Worm (Caenorhabditis elegans) whole organism, L1 larva: Measurements from ENCODE around the gene idpb-3.
"Not testable (repeated sequence)": the region's sequence is repeated elsewhere in the genome, so short reads cannot be mapped to it uniquely, and the experiment has no call there.

Experiments
- C04F5.9 ChIP-seq: sonication (generic microtip); optimal IDR thresholded peaks from 2 replicates; lab custom pipeline; 2016; ENCODE audit warnings: missing genetic modification characterization, missing compliant biosample characterization
- C34B4.2 ChIP-seq: sonication (generic microtip); optimal IDR thresholded peaks from 2 replicates; lab custom pipeline; 2017; ENCODE audit warnings: mild to moderate bottlenecking, missing genetic modification characterization, missing compliant biosample characterization
- Y116A8C.19 ChIP-seq: sonication (generic microtip); optimal IDR thresholded peaks from 2 replicates; lab custom pipeline; 2016; ENCODE audit warnings: missing compliant biosample characterization, missing genetic modification characterization, borderline replicate concordance
- aha-1 ChIP-seq: fragments of 150-350 bp; optimal IDR thresholded peaks from 2 replicates; lab custom pipeline; 2014; ENCODE audit warnings: missing biosample characterization, missing genetic modification characterization
- ama-1 ChIP-seq: fragments of 150-350 bp; optimal IDR thresholded peaks from 2 replicates; lab custom pipeline; 2014
- blmp-1 ChIP-seq: fragments of 150-350 bp; optimal IDR thresholded peaks from 2 replicates; lab custom pipeline; 2014; ENCODE audit warnings: missing biosample characterization, missing genetic modification characterization
- ceh-88 ChIP-seq: fragments of 200-800 bp; sonication (Bioruptor generic); IDR thresholded peaks from 2 replicates; pipeline ENCODE4 v1.3.6; 2022; ENCODE audit warnings: missing genetic modification characterization, missing compliant biosample characterization
- dpl-1 ChIP-seq, 3 experiments: fragments of 150-350 bp in 2 of 3; sonication (generic microtip) in 1 of 3; optimal IDR thresholded peaks; 2 replicates each; lab custom pipeline; 2014 to 2017; ENCODE audit warnings: missing biosample characterization in 3 of 3, missing genetic modification characterization in 3 of 3, missing genetic modification reagents in 3 of 3
- dsc-1 ChIP-seq: sonication (generic microtip); optimal IDR thresholded peaks from 2 replicates; lab custom pipeline; 2016; ENCODE audit warnings: mild to moderate bottlenecking, missing genetic modification characterization, missing compliant biosample characterization
- efl-1 ChIP-seq, 4 experiments: fragments of 150-350 bp; optimal IDR thresholded peaks in 3 of 4; peaks in 1 of 4; 1 replicate in 1 of 4; 2 replicates in 3 of 4; lab custom pipeline; 2014; ENCODE audit warnings: missing biosample characterization in 2 of 4, missing genetic modification characterization in 2 of 4, missing genetic modification reagents in 2 of 4
- efl-3 ChIP-seq: fragments of 200-800 bp; sonication (Bioruptor generic); optimal IDR thresholded peaks from 2 replicates; lab custom pipeline; 2018; ENCODE audit warnings: mild to moderate bottlenecking, missing genetic modification characterization, missing compliant biosample characterization
- egl-13 ChIP-seq: sonication (generic microtip); optimal IDR thresholded peaks from 2 replicates; lab custom pipeline; 2016; ENCODE audit warnings: missing genotype, missing genetic modification reagents, missing genetic modification characterization, missing compliant biosample characterization
- elt-2 ChIP-seq: sonication (generic microtip); optimal IDR thresholded peaks from 2 replicates; lab custom pipeline; 2016; ENCODE audit warnings: missing genetic modification characterization, mild to moderate bottlenecking, inconsistent platforms, missing compliant biosample characterization, missing genetic modification reagents
- fkh-10 ChIP-seq: sonication (generic microtip); optimal IDR thresholded peaks from 2 replicates; lab custom pipeline; 2017; ENCODE audit warnings: missing biosample characterization, missing genetic modification reagents, missing genetic modification characterization
- fkh-4 ChIP-seq: sonication (generic microtip); optimal IDR thresholded peaks from 2 replicates; lab custom pipeline; 2016; ENCODE audit warnings: missing compliant biosample characterization, missing genetic modification characterization, borderline replicate concordance
- fkh-8 ChIP-seq: sonication (generic microtip); optimal IDR thresholded peaks from 2 replicates; lab custom pipeline; 2016; ENCODE audit warnings: mild to moderate bottlenecking, missing genetic modification characterization, missing compliant biosample characterization
- grh-1 ChIP-seq: fragments of 200-800 bp; sonication (Bioruptor generic); IDR thresholded peaks from 2 replicates; pipeline ENCODE4 v1.3.6; 2022; ENCODE audit warnings: missing genetic modification reagents, missing genetic modification characterization, missing compliant biosample characterization
- hlh-4 ChIP-seq: sonication (generic microtip); optimal IDR thresholded peaks from 2 replicates; lab custom pipeline; 2016; ENCODE audit warnings: mild to moderate bottlenecking, missing genetic modification characterization, missing compliant biosample characterization
- lin-14 ChIP-seq: fragments of 200-800 bp; sonication (Bioruptor generic); optimal IDR thresholded peaks from 2 replicates; lab custom pipeline; 2018; ENCODE audit warnings: mild to moderate bottlenecking, missing genetic modification characterization, moderate library complexity, missing compliant biosample characterization
- lin-15B ChIP-seq: fragments of 150-350 bp; sonication (generic microtip); optimal IDR thresholded peaks from 3 replicates; lab custom pipeline; 2014; ENCODE audit warnings: missing biosample characterization, missing genetic modification characterization
- lin-35 ChIP-seq, 2 experiments: fragments of 150-350 bp; optimal IDR thresholded peaks; 2 replicates each; lab custom pipeline; 2014; ENCODE audit warnings: missing biosample characterization in 2 of 2, missing genetic modification characterization in 2 of 2, missing genetic modification reagents in 2 of 2
- lsy-2 ChIP-seq, 2 experiments: fragments of 150-350 bp; optimal IDR thresholded peaks; 2 replicates each; lab custom pipeline; 2014; ENCODE audit warnings: missing biosample characterization in 2 of 2, missing genetic modification characterization in 2 of 2
- mab-9 ChIP-seq: fragments of 200-800 bp; sonication (Bioruptor generic); IDR thresholded peaks from 2 replicates; pipeline ENCODE4 v1.3.6; 2022; ENCODE audit warnings: missing genetic modification reagents, missing genetic modification characterization, missing compliant biosample characterization
- mef-2 ChIP-seq: fragments of 150-350 bp; optimal IDR thresholded peaks from 2 replicates; lab custom pipeline; 2014; ENCODE audit warnings: missing biosample characterization, missing genetic modification characterization
- nhr-20 ChIP-seq: sonication (generic microtip); optimal IDR thresholded peaks from 2 replicates; lab custom pipeline; 2016; ENCODE audit warnings: mild to moderate bottlenecking, missing genetic modification characterization, missing compliant biosample characterization
- nhr-47 ChIP-seq: sonication (generic microtip); optimal IDR thresholded peaks from 2 replicates; lab custom pipeline; 2016; ENCODE audit warnings: mild to moderate bottlenecking, missing genetic modification characterization, moderate library complexity, missing compliant biosample characterization
- nhr-77 ChIP-seq: fragments of 150-350 bp; optimal IDR thresholded peaks from 2 replicates; lab custom pipeline; 2014; ENCODE audit warnings: missing biosample characterization, missing genetic modification characterization
- nhr-85 ChIP-seq: sonication (generic microtip); peaks from one replicate; lab custom pipeline; 2016; ENCODE audit warnings: missing genetic modification characterization, inconsistent platforms, missing compliant biosample characterization
- pax-3 ChIP-seq: fragments of 200-800 bp; sonication (Bioruptor generic); optimal IDR thresholded peaks from 2 replicates; lab custom pipeline; 2018; ENCODE audit warnings: mild to moderate bottlenecking, missing genetic modification characterization, moderate library complexity, missing compliant biosample characterization
- rnt-1 ChIP-seq: sonication (generic microtip); optimal IDR thresholded peaks from 2 replicates; lab custom pipeline; 2016; ENCODE audit warnings: mild to moderate bottlenecking, missing genetic modification characterization, moderate library complexity, missing compliant biosample characterization
- skn-1 ChIP-seq: fragments of 150-350 bp; optimal IDR thresholded peaks from 2 replicates; lab custom pipeline; 2014; ENCODE audit warnings: missing biosample characterization, missing genetic modification characterization
- snu-23 ChIP-seq: sonication (generic microtip); optimal IDR thresholded peaks from 2 replicates; lab custom pipeline; 2016; ENCODE audit warnings: missing genetic modification characterization, missing compliant biosample characterization
- sptf-1 ChIP-seq: fragments of 150-350 bp; optimal IDR thresholded peaks from 2 replicates; lab custom pipeline; 2014; ENCODE audit warnings: missing biosample characterization, missing genetic modification characterization
- swsn-7 ChIP-seq: sonication (generic microtip); optimal IDR thresholded peaks from 2 replicates; lab custom pipeline; 2016; ENCODE audit warnings: missing genetic modification characterization, missing compliant biosample characterization
- tbx-2 ChIP-seq: sonication (generic microtip); optimal IDR thresholded peaks from 2 replicates; lab custom pipeline; 2016; ENCODE audit warnings: missing genetic modification characterization, missing compliant biosample characterization
- tlp-1 ChIP-seq: fragments of 150-350 bp; optimal IDR thresholded peaks from 2 replicates; lab custom pipeline; 2014; ENCODE audit warnings: missing biosample characterization, missing genetic modification characterization
- unc-130 ChIP-seq: fragments of 150-350 bp; optimal IDR thresholded peaks from 2 replicates; lab custom pipeline; 2017; ENCODE audit warnings: missing biosample characterization, missing genetic modification characterization, inconsistent platforms
- unc-86 ChIP-seq: sonication (generic microtip); optimal IDR thresholded peaks from 2 replicates; lab custom pipeline; 2016; ENCODE audit warnings: missing genetic modification characterization, missing compliant biosample characterization
- unc-98 ChIP-seq: fragments of 200-800 bp; sonication (Bioruptor generic); IDR thresholded peaks from 2 replicates; pipeline ENCODE4 v1.3.6; 2022; ENCODE audit warnings: missing genetic modification characterization, missing compliant biosample characterization
- zag-1 ChIP-seq: fragments of 150-350 bp; optimal IDR thresholded peaks from 2 replicates; lab custom pipeline; 2014; ENCODE audit warnings: missing biosample characterization, missing genetic modification characterization
- zip-4 ChIP-seq: fragments of 200-800 bp; sonication (Bioruptor generic); optimal IDR thresholded peaks from 2 replicates; lab custom pipeline; 2018; ENCODE audit warnings: mild to moderate bottlenecking, missing genetic modification characterization, moderate library complexity, missing compliant biosample characterization
- ztf-11 ChIP-seq, 2 experiments: sonication (generic microtip); optimal IDR thresholded peaks; 2 replicates each; lab custom pipeline; 2016 to 2017; ENCODE audit warnings: missing genetic modification characterization in 2 of 2, missing biosample characterization in 1 of 2, missing compliant biosample characterization in 1 of 2

Gene idpb-3

ce11 chrII:5120612-5121011 lies 19.0 kb upstream of the idpb-3 start:
- no peak for TF ChIP-seq efl-3 (GFP tag; lab: Kevin White, UChicago)
- no peak for TF ChIP-seq C34B4.2

ce11 chrII:5115733-5116132 lies 14.1 kb upstream of the idpb-3 start, which contains the start of gene srsy-1:
Gene srsy-1, plus strand, starts transcription at chrII:5116033.
- TF ChIP-seq nhr-47 (no peak), nhr-85 (tag; lab: Kevin White, UChicago) (no peak), C04F5.9 (tag; lab: Kevin White, UChicago) (no peak), efl-3 (GFP tag; lab: Kevin White, UChicago) (no peak), unc-130 (tag; lab: Kevin White, UChicago) (no peak), nhr-20 (no peak), fkh-4 (no peak), fkh-10 (no peak), skn-1 (tag; lab: Kevin White, UChicago) (no peak), dpl-1 (GFP tag; optimal IDR thresholded peaks at IDR 0.05; lab: Kevin White, UChicago) (no peak), lin-15B (tag; lab: Kevin White, UChicago) (no peak), ceh-88 (no peak)

- not testable (repeated sequence) for TF ChIP-seq nhr-77 (tag; lab: Kevin White, UChicago); zag-1; blmp-1
Observed at ce11 chrII:5115235-5115634, 13.6 kb upstream of the idpb-3 start, which contains the start of gene msp-74. Gene msp-74, minus strand, starts transcription at chrII:5115335.

- TF ChIP-seq pax-3 (tag; lab: Kevin White, UChicago): no peak
- TF ChIP-seq ztf-11 (tag; optimal IDR thresholded peaks at IDR 0.05; lab: Kevin White, UChicago): no peak
- TF ChIP-seq fkh-4: no peak
- TF ChIP-seq efl-3 (GFP tag; lab: Kevin White, UChicago): no peak
- no peak for TF ChIP-seq tbx-2 (tag; lab: Kevin White, UChicago)
- TF ChIP-seq rnt-1 (tag; lab: Kevin White, UChicago): no peak
Observed at ce11 chrII:5112082-5112481, 10.5 kb upstream of the idpb-3 start, which contains the start of gene F09C12.8. Gene F09C12.8, plus strand, starts transcription at chrII:5112382.

ce11 chrII:5109693-5110092 lies 8.1 kb upstream of the idpb-3 start, which contains the start of gene F09C12.2:
Gene F09C12.2, plus strand, starts transcription at chrII:5110012.
- no peak for TF ChIP-seq nhr-77 (tag; lab: Kevin White, UChicago)
- TF ChIP-seq C34B4.2: no peak
- TF ChIP-seq efl-1 (optimal IDR thresholded peaks at IDR 0.05; lab: Kevin White, UChicago): no peak
- TF ChIP-seq efl-1 (GFP tag; optimal IDR thresholded peaks at IDR 0.05 in 1 of 2; lab: Kevin White, UChicago): peak in 1 of 2 experiments; percentile 72
- TF ChIP-seq ceh-88: no peak
- no peak for TF ChIP-seq swsn-7
- TF ChIP-seq rnt-1 (tag; lab: Kevin White, UChicago): no peak
- peak; percentile 82 for TF ChIP-seq elt-2 (tag; lab: Kevin White, UChicago)

- TF ChIP-seq ceh-88: peak; percentile 30; the same call in 1 of the 2 replicates
- TF ChIP-seq lsy-2 (tag; optimal IDR thresholded peaks at IDR 0.05; lab: Kevin White, UChicago): peak; percentile 66 to 83
- TF ChIP-seq hlh-4 (tag; lab: Kevin White, UChicago): no peak
- peak; percentile 75 for TF ChIP-seq dsc-1
- peak; percentile 60 for TF ChIP-seq lin-14
- no peak for TF ChIP-seq unc-98 (GFP tag; lab: Robert Waterston, UW)
- TF ChIP-seq elt-2 (tag; lab: Kevin White, UChicago): peak; percentile 79
- no peak for TF ChIP-seq Y116A8C.19 (tag; lab: Kevin White, UChicago)
- peak; percentile 41 for TF ChIP-seq unc-86 (tag; lab: Kevin White, UChicago)
- TF ChIP-seq lin-35 (GFP tag; optimal IDR thresholded peaks at IDR 0.05; lab: Kevin White, UChicago): peak; percentile 60 to 82
- no peak for TF ChIP-seq egl-13 (tag; lab: Kevin White, UChicago)
- no peak for TF ChIP-seq tlp-1 (tag; lab: Kevin White, UChicago)
- TF ChIP-seq ztf-11 (tag; optimal IDR thresholded peaks at IDR 0.05; lab: Kevin White, UChicago): peak in 1 of 2 experiments; percentile 32
- peak; percentile 72 for TF ChIP-seq nhr-20
- no peak for TF ChIP-seq grh-1 (GFP tag; lab: Robert Waterston, UW)
- TF ChIP-seq mef-2 (tag; lab: Kevin White, UChicago): no peak
- TF ChIP-seq ama-1 (lab: Kevin White, UChicago): peak; percentile 60
- TF ChIP-seq snu-23 (GFP tag; lab: Kevin White, UChicago): peak; percentile 76
- TF ChIP-seq swsn-7: peak; percentile 63
- TF ChIP-seq fkh-8: peak; percentile 68
- TF ChIP-seq mab-9 (GFP tag; lab: Robert Waterston, UW): 0 out of 2 replicates have a peak, but pooled peaks have one; percentile 38
- no peak for TF ChIP-seq sptf-1 (tag; lab: Kevin White, UChicago)
- no peak for TF ChIP-seq aha-1 (tag; lab: Kevin White, UChicago)
- TF ChIP-seq unc-130 (tag; lab: Kevin White, UChicago): peak; percentile 36
- no peak for TF ChIP-seq zip-4 (GFP tag; lab: Kevin White, UChicago)
- peak; percentile 51 for TF ChIP-seq fkh-10
Observed at ce11 chrII:5105020-5105419, 3.4 kb upstream of the idpb-3 start.
